Fruit fly (Drosophila melanogaster) whole organism, pupa: ENCODE results near the gene CG13059.
A peak's percentile ranks its signal among the peaks of the same experiment; 100 is the strongest.

Source experiments
- CG12605 ChIP-seq: fragments of 200-800 bp; sonication (Bioruptor generic); IDR thresholded peaks from 2 replicates; pipeline ENCODE4 v1.3.6; 2022; ENCODE audit warnings: missing biosample characterization, missing genetic modification characterization
- CG17806 ChIP-seq: fragments of 200-800 bp; sonication (Bioruptor generic); optimal IDR thresholded peaks from 2 replicates; lab custom pipeline; 2018; ENCODE audit warnings: missing biosample characterization, mild to moderate bottlenecking, missing genetic modification characterization, moderate library complexity
- CG34367 ChIP-seq: fragments of 200-800 bp; sonication (Bioruptor generic); optimal IDR thresholded peaks from 2 replicates; lab custom pipeline; 2018; ENCODE audit warnings: missing biosample characterization, mild to moderate bottlenecking, missing genetic modification characterization
- CG8159 ChIP-seq: fragments of 200-800 bp; sonication (Bioruptor generic); optimal IDR thresholded peaks from 3 replicates; lab custom pipeline; 2018; ENCODE audit warnings: missing biosample characterization, mild to moderate bottlenecking, missing genetic modification characterization, moderate library complexity
- D1 ChIP-seq: fragments of 200-800 bp; sonication (Bioruptor generic); optimal IDR thresholded peaks from 2 replicates; lab custom pipeline; 2018; ENCODE audit warnings: missing biosample characterization, mild to moderate bottlenecking, missing genetic modification characterization, moderate library complexity
- Pif1B ChIP-seq: fragments of 200-800 bp; sonication (Bioruptor generic); optimal IDR thresholded peaks from 3 replicates; lab custom pipeline; 2016; ENCODE audit warnings: missing biosample characterization, missing genetic modification characterization
- Snoo ChIP-seq: fragments of 200-800 bp; sonication (Bioruptor generic); optimal IDR thresholded peaks from 3 replicates; lab custom pipeline; 2017; ENCODE audit warnings: missing biosample characterization, mild to moderate bottlenecking, missing genetic modification characterization, inconsistent platforms
- fd96Ca ChIP-seq: fragments of 200-800 bp; sonication (Bioruptor generic); IDR thresholded peaks from 3 replicates; pipeline ENCODE4 v1.3.6; 2022; ENCODE audit warnings: missing biosample characterization, missing genetic modification characterization
- gl ChIP-seq: fragments of 200-800 bp; sonication (Bioruptor generic); optimal IDR thresholded peaks from 2 replicates; lab custom pipeline; 2018; ENCODE audit warnings: missing biosample characterization, mild to moderate bottlenecking, missing genetic modification characterization

DNA sequence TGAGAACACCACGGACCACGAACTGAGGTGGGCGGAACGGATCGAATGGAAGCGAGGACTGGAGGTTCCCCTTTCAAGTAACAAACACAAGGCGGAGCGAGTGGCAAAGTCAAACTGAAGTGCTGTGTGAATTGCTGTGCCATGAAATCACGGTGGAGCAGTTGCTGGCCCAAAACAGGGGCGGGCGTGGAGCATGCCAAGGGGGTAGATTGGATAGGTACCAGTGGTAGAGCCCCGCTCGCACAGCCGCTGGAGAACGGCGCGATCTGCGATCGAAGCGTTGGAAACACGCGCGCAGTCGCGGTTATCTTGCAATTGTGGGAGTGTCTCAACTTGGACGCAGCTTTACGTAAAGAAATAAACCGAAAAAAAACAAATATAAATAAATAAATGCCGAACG is 4.3 kb downstream of the CG13059 start, which contains the start of gene CG13038:
- TF ChIP-seq fd96Ca (GFP tag; lab: Robert Waterston, UW) (peak; percentile 59; the same call in 1 of the 3 replicates), Snoo (tag; lab: Kevin White, UChicago) (no peak), Pif1B (GFP tag; lab: Kevin White, UChicago) (no peak), CG17806 (tag; lab: Kevin White, UChicago) (no peak), CG8159 (tag; lab: Kevin White, UChicago) (no peak), D1 (tag; lab: Kevin White, UChicago) (no peak), gl (no peak), CG12605 (GFP tag; lab: Robert Waterston, UW) (no peak), CG34367 (tag; lab: Kevin White, UChicago) (no peak)
